Worm (Caenorhabditis elegans) whole organism, early embryonic: ENCODE data around the gene C27D6.11.

Source experiments
- ama-1 ChIP-seq: fragments of 150-350 bp; optimal IDR thresholded peaks from 2 replicates; lab custom pipeline; 2014
- ceh-13 ChIP-seq: fragments of 200-800 bp; sonication (Bioruptor generic); optimal IDR thresholded peaks from 2 replicates; lab custom pipeline; 2018; ENCODE audit warnings: mild to moderate bottlenecking, missing genetic modification characterization, missing compliant biosample characterization

ce11 chrII:5200987-5201582 is 40.1 kb upstream of the C27D6.11 start:
- TF ChIP-seq ama-1 (lab: Kevin White, UChicago) (no peak), ceh-13 (GFP tag; lab: Kevin White, UChicago) (no peak)
